Worm (Caenorhabditis elegans): ENCODE data around the gene F13H6.5.
A peak's percentile ranks its signal among the peaks of the same experiment; 100 is the strongest.

The F13H6.5 gene

DNA sequence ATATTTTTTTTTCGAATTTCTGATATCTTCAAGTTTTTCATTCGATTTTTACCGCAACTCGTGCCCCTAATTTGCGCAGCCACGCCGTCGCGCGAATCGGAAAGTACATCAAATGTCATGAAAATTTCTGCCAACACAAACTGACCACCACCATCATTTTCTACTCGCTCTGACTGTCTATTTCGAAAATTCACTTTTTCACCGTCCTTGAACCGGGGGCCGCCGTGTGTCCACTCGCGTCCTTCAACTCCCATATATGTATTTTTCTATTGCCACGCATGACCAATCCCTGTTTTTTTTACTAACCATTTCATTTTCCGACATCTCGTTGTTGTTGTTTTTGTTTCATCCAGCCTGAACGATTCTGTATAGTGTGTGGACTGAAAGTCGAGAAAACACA is 25.1 kb downstream of the F13H6.5 start:
- TF ChIP-seq tab-1 (GFP tag; IDR thresholded peaks at IDR 0.05) (no peak), flt-1 (GFP tag; IDR thresholded peaks at IDR 0.05) (no peak), ztf-23 (GFP tag; IDR thresholded peaks at IDR 0.05) (no peak), T22C8.4 (GFP tag; IDR thresholded peaks at IDR 0.05) (no peak), ref-1 (GFP tag; conservative IDR thresholded peaks at IDR 0.05) (no peak), med-1 (GFP tag; optimal IDR thresholded peaks at IDR 0.05; ENCODE audit: insufficient read depth) (no peak), ztf-29 (GFP tag; IDR thresholded peaks at IDR 0.05) (no peak), cog-1 (tag; optimal IDR thresholded peaks at IDR 0.05) (no peak), klf-2 (GFP tag; conservative IDR thresholded peaks at IDR 0.05) (no peak)

DNA sequence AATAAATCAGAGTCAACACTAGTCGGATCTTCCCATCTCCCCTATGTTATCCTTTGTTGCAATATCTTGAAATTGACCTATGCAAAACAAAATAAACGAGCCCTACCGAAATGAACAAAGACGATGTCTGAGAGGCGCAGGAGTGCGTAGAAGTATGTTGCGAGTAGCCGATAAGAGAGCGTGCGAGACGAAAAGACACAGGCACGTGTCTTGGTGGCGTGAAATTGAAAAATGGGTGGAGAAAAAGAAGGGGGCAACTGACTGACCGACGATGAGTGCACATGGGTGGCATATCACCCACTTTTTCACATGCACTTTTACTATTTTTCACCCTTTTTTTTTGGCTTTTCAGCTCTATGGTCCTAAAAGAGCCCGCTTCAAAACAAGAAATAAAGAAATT is 26.6 kb downstream of the F13H6.5 start:
- TF ChIP-seq ztf-23 (GFP tag; IDR thresholded peaks at IDR 0.05) (no peak), tab-1 (GFP tag; IDR thresholded peaks at IDR 0.05) (no peak), T22C8.4 (GFP tag; IDR thresholded peaks at IDR 0.05) (no peak), flt-1 (GFP tag; IDR thresholded peaks at IDR 0.05) (no peak), ztf-29 (GFP tag; IDR thresholded peaks at IDR 0.05) (no peak), ref-1 (GFP tag; conservative IDR thresholded peaks at IDR 0.05) (no peak), cog-1 (tag; optimal IDR thresholded peaks at IDR 0.05) (no peak), klf-2 (GFP tag; conservative IDR thresholded peaks at IDR 0.05) (no peak), med-1 (GFP tag; optimal IDR thresholded peaks at IDR 0.05; ENCODE audit: insufficient read depth) (no peak)

DNA sequence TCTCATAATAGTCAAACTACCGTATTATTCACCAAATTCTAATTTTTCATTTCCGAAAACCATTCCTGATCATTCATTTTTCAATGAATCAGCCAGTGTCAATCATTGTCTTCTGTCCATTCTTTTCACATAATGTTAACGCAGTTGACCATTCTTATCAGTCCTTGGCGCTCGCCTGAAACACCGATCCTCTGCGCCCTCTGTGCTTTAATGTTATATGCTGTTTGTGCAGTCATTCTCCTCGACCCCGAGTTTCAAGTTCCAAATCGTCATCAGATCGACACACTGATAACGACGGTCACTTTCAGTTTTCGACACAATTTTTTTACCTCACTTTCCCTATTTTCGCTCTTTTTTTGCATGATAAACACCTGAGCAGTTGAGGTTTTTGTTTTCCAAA is 27.8 kb downstream of the F13H6.5 start:
- TF ChIP-seq T22C8.4 (GFP tag; IDR thresholded peaks at IDR 0.05) = no peak
- TF ChIP-seq ztf-23 (GFP tag; IDR thresholded peaks at IDR 0.05) = no peak
- TF ChIP-seq ref-1 (GFP tag; conservative IDR thresholded peaks at IDR 0.05) = no peak
- no peak for TF ChIP-seq tab-1 (GFP tag; IDR thresholded peaks at IDR 0.05)
- no peak for TF ChIP-seq ztf-29 (GFP tag; IDR thresholded peaks at IDR 0.05)
- no peak for TF ChIP-seq flt-1 (GFP tag; IDR thresholded peaks at IDR 0.05)
- TF ChIP-seq cog-1 (tag; optimal IDR thresholded peaks at IDR 0.05) = no peak

DNA sequence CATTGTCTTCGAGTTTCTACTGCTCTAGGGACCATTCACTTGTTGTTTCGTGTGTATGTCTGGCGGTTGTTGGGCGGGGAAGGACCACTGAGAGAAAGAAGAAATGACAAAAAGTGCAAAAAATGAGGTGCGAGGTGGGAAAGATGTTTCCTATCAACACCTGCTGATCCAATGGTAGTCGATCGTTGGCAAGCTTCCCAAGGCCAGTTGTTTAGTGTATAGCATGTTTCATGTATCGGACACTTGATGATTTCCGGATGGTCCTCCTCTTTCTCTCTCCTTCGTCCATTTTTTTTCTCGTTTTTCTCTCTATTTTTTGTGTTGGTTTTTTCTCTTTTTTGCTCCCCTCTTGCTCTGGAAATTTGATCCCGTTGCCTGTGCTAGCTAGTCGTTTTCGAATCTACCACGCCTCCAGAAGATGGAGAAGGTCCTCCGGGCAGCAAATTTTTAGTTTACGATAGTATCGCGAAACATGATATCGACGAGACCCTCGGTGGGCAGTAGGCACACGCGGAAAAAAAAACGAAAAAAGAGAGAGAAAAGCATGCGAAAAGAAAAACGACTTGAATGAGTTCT is 28.6 kb downstream of the F13H6.5 start:
- no peak for TF ChIP-seq T22C8.4 (GFP tag; IDR thresholded peaks at IDR 0.05)
- TF ChIP-seq ztf-23 (GFP tag; IDR thresholded peaks at IDR 0.05) = no peak
- TF ChIP-seq cog-1 (tag; optimal IDR thresholded peaks at IDR 0.05) = no peak
- no peak for TF ChIP-seq klf-2 (GFP tag; conservative IDR thresholded peaks at IDR 0.05)
- no peak for TF ChIP-seq flt-1 (GFP tag; IDR thresholded peaks at IDR 0.05)
- TF ChIP-seq ref-1 (GFP tag; conservative IDR thresholded peaks at IDR 0.05) = no peak
- TF ChIP-seq tab-1 (GFP tag; IDR thresholded peaks at IDR 0.05) = no peak
- no peak for TF ChIP-seq med-1 (GFP tag; optimal IDR thresholded peaks at IDR 0.05; ENCODE audit: insufficient read depth)
- TF ChIP-seq ztf-29 (GFP tag; IDR thresholded peaks at IDR 0.05) = no peak

DNA sequence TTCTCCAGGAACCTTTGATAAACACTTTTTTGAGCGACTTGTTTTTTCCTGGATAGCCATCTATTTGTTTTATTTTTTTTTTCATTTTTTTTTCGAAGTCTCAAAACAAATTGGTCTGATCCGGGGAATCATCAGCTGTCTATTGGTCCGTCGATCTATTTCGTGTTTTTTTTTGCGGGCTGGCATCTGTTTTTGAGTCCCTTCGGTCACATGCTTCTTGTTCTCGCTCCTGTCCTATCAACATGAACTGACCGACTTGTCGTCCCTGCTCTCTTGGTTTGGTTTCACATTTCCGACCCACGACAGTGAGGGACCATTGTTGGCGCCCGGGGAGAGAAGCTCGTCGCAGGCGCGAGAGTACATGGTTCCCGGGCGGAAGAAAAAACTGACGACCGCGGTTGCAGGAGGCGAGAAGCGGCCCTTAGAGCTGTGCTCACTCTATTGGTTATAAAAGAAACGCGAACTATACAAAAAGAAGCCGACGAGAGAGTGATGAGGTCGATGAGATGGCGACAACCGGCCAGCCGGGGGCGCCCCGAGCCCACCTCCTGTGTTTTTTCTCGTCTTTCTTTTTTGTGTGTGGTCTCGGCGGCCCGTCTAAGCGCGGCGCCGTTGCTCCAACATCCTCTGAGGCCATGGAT is 30.1 kb downstream of the F13H6.5 start:
- TF ChIP-seq ref-1 (GFP tag; conservative IDR thresholded peaks at IDR 0.05) (no peak), cog-1 (tag; optimal IDR thresholded peaks at IDR 0.05) (no peak), tab-1 (GFP tag; IDR thresholded peaks at IDR 0.05) (no peak), ztf-29 (GFP tag; IDR thresholded peaks at IDR 0.05) (no peak)

DNA sequence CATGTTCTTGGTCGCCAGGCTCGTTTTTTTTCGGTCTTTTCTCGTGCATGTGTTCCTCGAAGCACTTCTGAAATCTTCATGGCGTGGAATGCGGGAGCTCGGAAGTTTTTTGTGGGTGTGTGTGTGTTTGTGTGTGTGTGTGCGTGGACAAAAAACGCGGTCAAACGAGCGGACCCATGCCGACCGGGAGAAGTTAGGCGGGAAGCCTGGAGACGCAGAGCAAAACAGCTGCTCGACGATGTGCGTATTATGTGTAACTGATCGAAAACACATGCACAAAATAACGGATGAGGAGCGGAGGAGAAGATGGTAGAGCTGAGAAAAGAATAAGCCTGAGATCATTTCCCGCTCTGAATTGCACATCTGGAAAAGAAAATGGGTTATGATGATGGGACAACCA is 32.2 kb downstream of the F13H6.5 start:
- TF ChIP-seq ztf-29 (GFP tag; IDR thresholded peaks at IDR 0.05) (no peak), tab-1 (GFP tag; IDR thresholded peaks at IDR 0.05) (no peak), ztf-23 (GFP tag; IDR thresholded peaks at IDR 0.05) (0 out of 2 replicates have a peak, but pooled peaks have one; percentile 44)

DNA sequence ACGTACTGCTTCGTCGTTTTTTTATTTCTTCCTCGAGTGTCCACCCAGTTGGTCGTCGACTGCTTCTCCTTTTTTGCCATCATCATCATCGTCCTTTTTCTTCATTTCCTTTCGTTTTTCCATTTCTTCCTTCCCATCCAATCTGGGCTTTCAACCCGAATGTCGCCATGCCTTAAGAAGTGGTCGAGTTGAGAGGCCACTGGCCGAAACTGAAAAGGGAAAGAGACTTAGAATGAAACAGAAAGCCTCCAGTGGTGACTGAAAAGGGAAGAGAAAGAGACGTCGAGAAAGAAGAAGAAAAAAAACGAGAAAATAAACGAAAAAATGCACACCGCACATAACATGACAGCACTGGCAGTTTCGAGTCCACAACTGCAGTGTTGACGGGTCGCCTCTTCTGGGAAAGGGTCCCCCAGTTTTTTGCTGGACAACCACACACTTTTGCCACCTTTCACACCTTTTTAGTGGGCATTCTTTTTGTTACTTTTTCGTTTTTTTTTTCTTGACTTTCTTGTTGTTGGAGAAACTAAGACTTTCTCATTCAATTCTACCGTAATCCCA is 33.6 kb downstream of the F13H6.5 start:
- TF ChIP-seq klf-2 (GFP tag; conservative IDR thresholded peaks at IDR 0.05) (no peak), tab-1 (GFP tag; IDR thresholded peaks at IDR 0.05) (no peak), ztf-23 (GFP tag; IDR thresholded peaks at IDR 0.05) (no peak), cog-1 (tag; optimal IDR thresholded peaks at IDR 0.05) (no peak), ztf-29 (GFP tag; IDR thresholded peaks at IDR 0.05) (no peak), T22C8.4 (GFP tag; IDR thresholded peaks at IDR 0.05) (no peak)

DNA sequence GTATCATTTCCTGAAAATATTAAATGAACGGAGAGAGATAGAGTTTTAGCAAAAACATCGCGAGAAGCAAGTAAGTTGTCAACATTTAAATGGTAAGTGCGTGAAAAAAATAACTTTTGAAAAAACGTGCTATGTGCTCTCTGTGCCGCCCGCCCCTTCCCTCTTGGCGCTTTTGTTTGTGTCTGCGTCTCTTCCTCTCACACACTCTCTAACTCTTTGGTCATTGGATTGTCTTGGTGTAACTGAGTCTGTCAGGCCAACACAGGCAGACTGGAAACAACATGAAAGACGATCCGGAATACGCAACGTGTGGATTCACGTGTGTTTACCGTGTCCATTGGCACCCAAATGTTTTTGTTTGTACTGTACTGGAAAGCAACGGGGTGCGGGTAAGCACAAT is 38.6 kb downstream of the F13H6.5 start, which contains the start of gene T28C12.6:
Gene T28C12.6 (minus strand): TSS at position 12 of the 400 bp plus-strand sequence.
- TF ChIP-seq ref-1 (GFP tag; conservative IDR thresholded peaks at IDR 0.05) = no peak
- TF ChIP-seq tab-1 (GFP tag; IDR thresholded peaks at IDR 0.05) = no peak
- TF ChIP-seq flt-1 (GFP tag; IDR thresholded peaks at IDR 0.05) = no peak
- no peak for TF ChIP-seq ztf-23 (GFP tag; IDR thresholded peaks at IDR 0.05)
- TF ChIP-seq ztf-29 (GFP tag; IDR thresholded peaks at IDR 0.05) = no peak
- TF ChIP-seq klf-2 (GFP tag; conservative IDR thresholded peaks at IDR 0.05) = no peak
- TF ChIP-seq cog-1 (tag; optimal IDR thresholded peaks at IDR 0.05) = no peak
- no peak for TF ChIP-seq med-1 (GFP tag; optimal IDR thresholded peaks at IDR 0.05; ENCODE audit: insufficient read depth)
- no peak for TF ChIP-seq T22C8.4 (GFP tag; IDR thresholded peaks at IDR 0.05)

DNA sequence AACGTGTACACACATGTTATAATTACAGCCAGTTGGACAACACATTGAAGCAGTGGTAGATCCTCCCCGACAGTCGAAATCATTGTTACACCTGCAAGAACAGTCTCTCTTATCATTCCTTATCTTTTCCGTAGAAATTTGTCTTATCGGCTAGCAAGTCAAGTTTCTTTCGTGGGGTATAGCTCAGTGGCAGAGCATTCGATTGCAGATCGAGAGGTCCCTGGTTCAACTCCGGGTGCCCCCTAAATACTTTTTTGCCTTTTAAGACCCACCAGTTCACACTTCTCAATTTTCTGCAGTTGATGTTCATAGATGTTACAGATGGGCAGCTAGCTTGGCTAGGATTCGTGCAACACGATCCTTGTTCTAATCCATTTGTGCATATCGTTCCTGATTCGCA is 39.5 kb downstream of the F13H6.5 start:
- TF ChIP-seq klf-2 (GFP tag; conservative IDR thresholded peaks at IDR 0.05) (no peak), ztf-23 (GFP tag; IDR thresholded peaks at IDR 0.05) (no peak), cog-1 (tag; optimal IDR thresholded peaks at IDR 0.05) (no peak), ref-1 (GFP tag; conservative IDR thresholded peaks at IDR 0.05) (no peak), ztf-29 (GFP tag; IDR thresholded peaks at IDR 0.05) (no peak)

DNA sequence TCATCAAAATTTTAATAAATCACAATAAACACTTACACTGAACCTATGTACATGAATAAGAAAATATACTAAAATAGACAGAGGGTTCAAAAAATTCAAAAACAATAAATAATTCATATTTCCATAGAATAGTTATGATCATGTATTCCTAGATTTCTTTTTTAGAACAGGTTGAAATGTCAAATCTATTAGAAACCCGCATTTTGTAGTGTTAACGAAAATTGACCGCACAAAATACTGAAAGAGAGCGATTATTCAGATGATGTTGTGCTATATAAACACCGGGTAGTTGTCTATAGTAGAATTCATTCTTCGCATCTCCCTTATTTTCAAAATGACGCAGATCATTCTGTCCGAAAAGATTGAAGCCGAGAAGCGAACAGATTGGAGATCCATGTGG is 43.1 kb downstream of the F13H6.5 start, which contains the start of gene T28C12.1:
Gene T28C12.1 (plus strand): TSS at position 301 of the 400 bp plus-strand sequence.
- no peak for TF ChIP-seq med-1 (GFP tag; optimal IDR thresholded peaks at IDR 0.05; ENCODE audit: insufficient read depth)
- TF ChIP-seq ref-1 (GFP tag; conservative IDR thresholded peaks at IDR 0.05) = no peak
- TF ChIP-seq ztf-29 (GFP tag; IDR thresholded peaks at IDR 0.05) = no peak
- TF ChIP-seq T22C8.4 (GFP tag; IDR thresholded peaks at IDR 0.05) = no peak
- no peak for TF ChIP-seq cog-1 (tag; optimal IDR thresholded peaks at IDR 0.05)
- no peak for TF ChIP-seq ztf-23 (GFP tag; IDR thresholded peaks at IDR 0.05)
- no peak for TF ChIP-seq flt-1 (GFP tag; IDR thresholded peaks at IDR 0.05)
